Worm (Caenorhabditis elegans): ENCODE measurements around the gene C50B6.3.

Gene C50B6.3

DNA sequence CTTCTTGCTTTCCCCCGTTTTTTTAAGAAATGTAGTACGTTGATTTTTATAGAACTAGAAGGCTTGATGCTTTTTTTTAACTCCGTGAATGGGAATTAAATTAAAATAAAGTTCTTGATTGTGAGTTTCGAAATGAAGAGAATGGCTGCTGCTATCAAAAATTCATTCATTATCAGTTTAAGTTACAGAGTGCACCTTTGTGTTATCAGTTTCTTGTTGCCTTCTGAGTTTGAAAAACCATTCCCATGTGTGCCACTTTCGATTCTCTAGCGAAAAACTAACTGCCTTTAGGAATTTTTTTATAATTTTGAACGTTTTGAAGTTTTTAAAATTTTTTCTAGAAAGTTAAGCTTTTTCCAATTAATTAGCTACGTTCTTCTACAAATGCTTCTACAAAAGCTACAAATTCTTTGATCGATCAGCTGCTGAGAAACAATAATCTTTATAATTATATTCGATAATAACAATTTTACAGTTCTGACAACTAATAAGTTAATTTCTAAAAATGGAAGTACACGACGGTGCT lies 8.6 kb upstream of the C50B6.3 start, which contains the start of gene C26E1.2:
C26E1.2 (plus strand) TSS at position 476 of the 526 bp plus-strand sequence.
- TF ChIP-seq T23F11.4 (GFP tag; optimal IDR thresholded peaks at IDR 0.05) (no peak), unc-3 (GFP tag; conservative IDR thresholded peaks at IDR 0.05) (no peak), unc-3 (tag; optimal IDR thresholded peaks at IDR 0.05) (no peak), elt-2 (tag; optimal IDR thresholded peaks at IDR 0.05) (peak; percentile 50)

ce11 chrV:13308616-13309015 lies 4.8 kb upstream of the C50B6.3 start, which contains the start of gene C50B6.1:
Gene C50B6.1 (plus strand): TSS chrV:13308916.
- TF ChIP-seq syd-9 (tag; optimal IDR thresholded peaks at IDR 0.05) = no peak
- TF ChIP-seq ztf-16 (tag; optimal IDR thresholded peaks at IDR 0.05) = no peak
- no peak for TF ChIP-seq ceh-9 (tag; optimal IDR thresholded peaks at IDR 0.05)
- TF ChIP-seq lin-11 (tag; optimal IDR thresholded peaks at IDR 0.05) = no peak
- no peak for TF ChIP-seq pqm-1 (tag; optimal IDR thresholded peaks at IDR 0.05)
- TF ChIP-seq T23F11.4 (GFP tag; optimal IDR thresholded peaks at IDR 0.05) = no peak
- TF ChIP-seq F13H6.1 (tag; optimal IDR thresholded peaks at IDR 0.05) = no peak
- TF ChIP-seq madf-2 (tag; optimal IDR thresholded peaks at IDR 0.05) = no peak
- no peak for TF ChIP-seq C38D4.7 (GFP tag; optimal IDR thresholded peaks at IDR 0.05)
- TF ChIP-seq fkh-10 (GFP tag; optimal IDR thresholded peaks at IDR 0.05) = no peak

DNA sequence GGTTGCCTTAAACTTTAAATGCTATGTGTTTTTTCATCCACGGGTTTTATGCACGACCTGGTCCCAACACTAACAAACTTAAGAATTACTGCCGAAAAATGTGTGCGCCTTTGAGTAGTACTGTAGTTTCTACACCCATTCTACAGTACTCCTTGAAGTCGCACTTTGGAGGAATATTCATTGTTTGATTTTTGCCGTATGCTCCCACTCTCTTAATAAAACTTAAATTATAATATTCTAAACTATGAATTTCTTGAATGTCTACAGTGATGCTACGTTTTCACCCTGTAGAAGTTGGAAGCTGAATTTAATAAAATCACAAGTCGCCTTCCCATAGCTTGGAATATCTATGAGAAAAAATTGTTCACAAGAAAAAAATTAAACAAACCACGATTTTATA lies 3.6 kb upstream of the C50B6.3 start:
- no peak for TF ChIP-seq ttx-3 (tag; optimal IDR thresholded peaks at IDR 0.05)
- TF ChIP-seq eyg-1 (tag; optimal IDR thresholded peaks at IDR 0.05) = no peak
- no peak for TF ChIP-seq tbx-7 (tag; optimal IDR thresholded peaks at IDR 0.05)
- TF ChIP-seq elt-4 (tag; optimal IDR thresholded peaks at IDR 0.05) = no peak
- no peak for TF ChIP-seq hlh-8 (tag; optimal IDR thresholded peaks at IDR 0.05)
- TF ChIP-seq madf-2 (tag; optimal IDR thresholded peaks at IDR 0.05) = no peak
- TF ChIP-seq dmd-4 (tag; optimal IDR thresholded peaks at IDR 0.05; ENCODE audit: borderline replicate concordance) = no peak
- no peak for TF ChIP-seq mec-3 (tag; optimal IDR thresholded peaks at IDR 0.05; ENCODE audit: borderline replicate concordance)
- no peak for TF ChIP-seq ceh-24 (tag; optimal IDR thresholded peaks at IDR 0.05)
- no peak for TF ChIP-seq dve-1 (tag; optimal IDR thresholded peaks at IDR 0.05)
- no peak for TF ChIP-seq unc-42 (tag; optimal IDR thresholded peaks at IDR 0.05)
- no peak for TF ChIP-seq ceh-9 (tag; optimal IDR thresholded peaks at IDR 0.05)
- no peak for TF ChIP-seq ceh-31 (tag; optimal IDR thresholded peaks at IDR 0.05)
- TF ChIP-seq syd-9 (tag; optimal IDR thresholded peaks at IDR 0.05) = no peak
- no peak for TF ChIP-seq che-1 (tag; optimal IDR thresholded peaks at IDR 0.05)
- TF ChIP-seq zip-5 (tag; optimal IDR thresholded peaks at IDR 0.05) = no peak

- no peak for TF ChIP-seq unc-86 (tag; optimal IDR thresholded peaks at IDR 0.05)
- no peak for TF ChIP-seq tbx-2 (tag; optimal IDR thresholded peaks at IDR 0.05)
- no peak for TF ChIP-seq sox-4 (tag; optimal IDR thresholded peaks at IDR 0.05)
- TF ChIP-seq ceh-14 (tag; optimal IDR thresholded peaks at IDR 0.05) = no peak
- no peak for TF ChIP-seq ceh-45 (GFP tag; IDR thresholded peaks at IDR 0.05)
- no peak for TF ChIP-seq elt-2 (tag; optimal IDR thresholded peaks at IDR 0.05)
- no peak for TF ChIP-seq mec-3 (tag; optimal IDR thresholded peaks at IDR 0.05; ENCODE audit: borderline replicate concordance)
- TF ChIP-seq odd-2 (tag; optimal IDR thresholded peaks at IDR 0.05) = no peak
- no peak for TF ChIP-seq ceh-18 (tag; optimal IDR thresholded peaks at IDR 0.05)
- TF ChIP-seq nhr-11 (tag; optimal IDR thresholded peaks at IDR 0.05) = no peak
These were observed 1.1 kb upstream of the C50B6.3 start, which contains the start of gene nasp-2 for ce11 chrV:13312210-13312676. Gene nasp-2 (minus strand): TSS chrV:13312260.

DNA sequence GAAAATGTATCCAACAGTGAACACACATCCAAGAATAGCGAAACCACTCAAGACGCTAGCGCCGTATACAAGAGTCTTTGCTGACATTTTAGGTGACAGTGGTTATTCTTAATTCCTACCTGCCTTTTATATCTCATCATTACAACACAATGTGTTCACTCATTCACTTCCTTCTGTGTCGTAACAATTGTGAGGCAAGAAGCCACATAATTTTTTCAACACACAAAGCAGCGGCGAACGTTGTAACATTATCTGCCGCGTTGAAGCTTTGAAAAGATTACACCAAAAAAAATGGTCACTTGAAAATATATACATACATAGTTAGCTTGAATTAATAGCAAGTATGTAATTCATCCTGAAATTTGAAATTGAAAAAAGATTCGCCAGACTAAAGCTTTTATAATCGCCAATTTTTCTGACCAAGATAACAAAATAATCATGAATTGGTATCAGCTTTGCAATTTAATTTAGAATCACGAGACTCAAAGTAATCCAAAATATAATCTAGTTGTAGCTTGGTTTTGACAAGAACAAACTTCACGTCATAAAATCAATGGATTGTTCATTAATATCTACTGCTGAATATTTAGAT lies 4.6 kb downstream of the C50B6.3 start, which contains the start of the genes col-161 and srh-18:
col-161 (minus strand) TSS at position 101 of the 592 bp plus-strand sequence.
srh-18 (plus strand) TSS at position 542 of the 592 bp plus-strand sequence.
- TF ChIP-seq ama-1 (optimal IDR thresholded peaks at IDR 0.05) = no peak
- TF ChIP-seq eyg-1 (tag; optimal IDR thresholded peaks at IDR 0.05) = no peak
- no peak for TF ChIP-seq elt-4 (tag; optimal IDR thresholded peaks at IDR 0.05)

Measured in whole organism, late embryonic.